Worm (Caenorhabditis elegans): Measurements from ENCODE around the gene B0336.7.

- TF ChIP-seq T22C8.4 (GFP tag; IDR thresholded peaks at IDR 0.05) (no peak), ztf-29 (GFP tag; IDR thresholded peaks at IDR 0.05) (no peak), med-1 (GFP tag; optimal IDR thresholded peaks at IDR 0.05; ENCODE audit: insufficient read depth) (no peak), ref-1 (GFP tag; conservative IDR thresholded peaks at IDR 0.05) (no peak), ztf-23 (GFP tag; IDR thresholded peaks at IDR 0.05) (no peak), klf-2 (GFP tag; conservative IDR thresholded peaks at IDR 0.05) (no peak), cog-1 (tag; optimal IDR thresholded peaks at IDR 0.05) (no peak), tab-1 (GFP tag; IDR thresholded peaks at IDR 0.05) (no peak), flt-1 (GFP tag; IDR thresholded peaks at IDR 0.05) (no peak)
Measured at ce11 chrIII:5734905-5735304, 37.7 kb upstream of the B0336.7 start, which contains the start of gene B0244.10.

All from whole organism, midembryonic.